Worm (Caenorhabditis elegans) whole organism, L3 larva: Measurements from ENCODE around the gene F40G9.15.

Experiments
- ceh-28 ChIP-seq: fragments of 150-350 bp; optimal IDR thresholded peaks from 2 replicates; lab custom pipeline; 2014; ENCODE audit warnings: missing biosample characterization, missing genetic modification reagents, missing genetic modification characterization
- ceh-82 ChIP-seq: fragments of 150-350 bp; optimal IDR thresholded peaks from 2 replicates; lab custom pipeline; 2014; ENCODE audit warnings: missing biosample characterization, missing genetic modification characterization
- elt-2 ChIP-seq: sonication (generic microtip); optimal IDR thresholded peaks from 2 replicates; lab custom pipeline; 2016; ENCODE audit warnings: missing genetic modification reagents, mild to moderate bottlenecking, missing genetic modification characterization, missing compliant biosample characterization
- fos-1 ChIP-seq: fragments of 150-350 bp; optimal IDR thresholded peaks from 2 replicates; lab custom pipeline; 2014; ENCODE audit warnings: missing biosample characterization, missing genetic modification characterization
- nhr-237 ChIP-seq: fragments of 150-350 bp; optimal IDR thresholded peaks from 2 replicates; lab custom pipeline; 2014; ENCODE audit warnings: missing biosample characterization, missing genetic modification characterization
- nhr-28 ChIP-seq: fragments of 150-350 bp; optimal IDR thresholded peaks from 2 replicates; lab custom pipeline; 2014; ENCODE audit warnings: missing biosample characterization, missing genetic modification characterization
- nhr-76 ChIP-seq: fragments of 150-350 bp; sonication (generic microtip); optimal IDR thresholded peaks from 5 replicates; lab custom pipeline; 2014; ENCODE audit warnings: missing biosample characterization, missing genetic modification characterization
- pqm-1 ChIP-seq: fragments of 150-350 bp; optimal IDR thresholded peaks from 2 replicates; lab custom pipeline; 2017; ENCODE audit warnings: missing biosample characterization, missing genetic modification characterization, inconsistent platforms
- unc-62 ChIP-seq: fragments of 150-350 bp; sonication (generic microtip); optimal IDR thresholded peaks from 4 replicates; lab custom pipeline; 2014; ENCODE audit warnings: missing biosample characterization, missing genetic modification reagents, missing genetic modification characterization
- zag-1 ChIP-seq: fragments of 150-350 bp; optimal IDR thresholded peaks from 2 replicates; lab custom pipeline; 2014; ENCODE audit warnings: missing biosample characterization, missing genetic modification characterization
- ztf-4 ChIP-seq: fragments of 150-350 bp; optimal IDR thresholded peaks from 2 replicates; lab custom pipeline; 2014; ENCODE audit warnings: missing biosample characterization, missing genetic modification characterization

ce11 chrIII:180963-181362 is 1.2 kb upstream of the F40G9.15 start, which contains the start of gene F40G9.5:
- TF ChIP-seq zag-1 (no peak), unc-62 (no peak), nhr-76 (tag; lab: Kevin White, UChicago) (no peak), fos-1 (tag; lab: Kevin White, UChicago) (no peak), ceh-28 (no peak), pqm-1 (tag; lab: Kevin White, UChicago) (no peak), nhr-28 (no peak), ceh-82 (no peak), nhr-237 (no peak), ztf-4 (no peak), elt-2 (tag; lab: Kevin White, UChicago) (no peak)
